Worm (Caenorhabditis elegans): Measurements from ENCODE around the gene pigw-1.

pigw-1 gene

DNA sequence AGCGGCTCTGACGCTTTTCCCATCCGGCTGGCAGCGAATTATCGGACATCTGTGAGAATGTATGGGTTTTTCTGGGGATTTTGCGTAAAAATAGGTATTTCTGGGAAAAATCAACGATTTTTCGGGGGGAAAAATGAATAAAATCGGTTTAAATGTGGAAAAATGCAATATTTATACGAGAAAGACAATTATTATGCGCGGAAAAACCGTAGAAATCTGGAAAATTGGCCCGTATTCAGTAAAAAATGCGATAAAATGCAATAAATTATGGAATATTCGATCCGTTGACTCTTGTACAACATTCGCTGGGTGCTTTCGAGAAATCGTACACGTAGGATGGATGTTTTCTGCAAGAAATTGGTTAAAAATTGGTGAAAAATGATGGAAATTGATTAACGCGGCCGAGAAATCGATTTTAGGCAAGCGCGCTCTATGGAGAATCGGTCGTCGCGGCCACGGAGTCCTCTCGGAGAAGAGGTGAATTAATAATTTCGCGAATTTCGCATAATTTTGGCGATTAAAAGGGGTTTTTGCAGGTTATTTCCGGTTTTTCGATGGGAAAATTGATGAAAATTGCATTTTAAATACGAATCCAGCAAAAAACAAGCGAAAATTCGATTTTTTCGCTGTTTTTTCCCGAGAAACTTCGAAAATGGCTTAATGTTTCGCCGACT lies 4.4 kb upstream of the pigw-1 start, which contains the start of gene pinn-1 (continued):
- TF ChIP-seq hmg-1.2 (GFP tag; IDR thresholded peaks at IDR 0.05) (peak; percentile 58), bed-2 (GFP tag; IDR thresholded peaks at IDR 0.05) (peak; percentile 97), ceh-79 (tag; optimal IDR thresholded peaks at IDR 0.05) (peak; percentile 59), Y56A3A.18 (GFP tag; IDR thresholded peaks at IDR 0.05) (0 out of 2 replicates have a peak, but pooled peaks have one; percentile 48), Y53G8AR.9 (GFP tag; conservative IDR thresholded peaks at IDR 0.05) (peak; percentile 87), D2030.7 (GFP tag; IDR thresholded peaks at IDR 0.05) (peak; percentile 90), nfya-1 (tag; optimal IDR thresholded peaks at IDR 0.05; ENCODE audit: borderline replicate concordance, insufficient read depth) (no peak), ztf-26 (tag; optimal IDR thresholded peaks at IDR 0.05) (peak; percentile 69), ceh-40 (GFP tag; IDR thresholded peaks at IDR 0.05) (no peak), madf-3 (GFP tag; IDR thresholded peaks at IDR 0.05) (peak; percentile 85), zfh-2 (GFP tag; conservative IDR thresholded peaks at IDR 0.05) (peak; percentile 49; the same call in 1 of the 2 replicates), snpc-3.4 (tag; optimal IDR thresholded peaks at IDR 0.05) (peak; percentile 31), tbx-9 (tag; optimal IDR thresholded peaks at IDR 0.05; ENCODE audit: borderline replicate concordance) (no peak), lin-40 (tag; optimal IDR thresholded peaks at IDR 0.05) (peak; percentile 82), ets-4 (GFP tag; optimal IDR thresholded peaks at IDR 0.05) (no peak), dox-1 (GFP tag; IDR thresholded peaks at IDR 0.05) (peak; percentile 94), dpff-1 (tag; optimal IDR thresholded peaks at IDR 0.05) (no peak), pha-4 (tag; optimal IDR thresholded peaks at IDR 0.05) (no peak), ceh-91 (GFP tag; IDR thresholded peaks at IDR 0.05) (peak; percentile 79), F22D6.2 (tag; optimal IDR thresholded peaks at IDR 0.05) (peak; percentile 66), unc-62 (GFP tag; optimal IDR thresholded peaks at IDR 0.05) (no peak), attf-3 (GFP tag; conservative IDR thresholded peaks at IDR 0.05) (no peak; the same call in 1 of the 2 replicates), hrde-1 (tag; optimal IDR thresholded peaks at IDR 0.05; ENCODE audit: borderline replicate concordance) (no peak), ZK185.1 (tag; optimal IDR thresholded peaks at IDR 0.05; ENCODE audit: poor library complexity, severe bottlenecking) (no peak), attf-5 (GFP tag; optimal IDR thresholded peaks at IDR 0.05) (peak; percentile 75), B0261.1 (tag; optimal IDR thresholded peaks at IDR 0.05) (peak; percentile 21), mxl-1 (tag; optimal IDR thresholded peaks at IDR 0.05) (no peak), madf-6 (GFP tag; IDR thresholded peaks at IDR 0.05) (peak; percentile 83), ccch-3 (GFP tag; optimal IDR thresholded peaks at IDR 0.05) (peak; percentile 93), let-526 (GFP tag; IDR thresholded peaks at IDR 0.05) (peak; percentile 91), cebp-1 (GFP tag; IDR thresholded peaks at IDR 0.05) (peak; percentile 37; the same call in 1 of the 2 replicates), cebp-1 (tag; optimal IDR thresholded peaks at IDR 0.05) (peak; percentile 75), snpc-4 (GFP tag; optimal IDR thresholded peaks at IDR 0.05) (no peak), snpc-4 (tag; optimal IDR thresholded peaks at IDR 0.05) (peak; percentile 29 to 76 (median 45)), snpc-1.1 (tag; optimal IDR thresholded peaks at IDR 0.05; ENCODE audit: insufficient read depth) (peak; percentile 17), ztf-6 (GFP tag; IDR thresholded peaks at IDR 0.05) (0 out of 2 replicates have a peak, but pooled peaks have one; percentile 44)
